Comparison of ENCODE assay signal across 1 fruit fly cellular context in the genomic region with DNA sequence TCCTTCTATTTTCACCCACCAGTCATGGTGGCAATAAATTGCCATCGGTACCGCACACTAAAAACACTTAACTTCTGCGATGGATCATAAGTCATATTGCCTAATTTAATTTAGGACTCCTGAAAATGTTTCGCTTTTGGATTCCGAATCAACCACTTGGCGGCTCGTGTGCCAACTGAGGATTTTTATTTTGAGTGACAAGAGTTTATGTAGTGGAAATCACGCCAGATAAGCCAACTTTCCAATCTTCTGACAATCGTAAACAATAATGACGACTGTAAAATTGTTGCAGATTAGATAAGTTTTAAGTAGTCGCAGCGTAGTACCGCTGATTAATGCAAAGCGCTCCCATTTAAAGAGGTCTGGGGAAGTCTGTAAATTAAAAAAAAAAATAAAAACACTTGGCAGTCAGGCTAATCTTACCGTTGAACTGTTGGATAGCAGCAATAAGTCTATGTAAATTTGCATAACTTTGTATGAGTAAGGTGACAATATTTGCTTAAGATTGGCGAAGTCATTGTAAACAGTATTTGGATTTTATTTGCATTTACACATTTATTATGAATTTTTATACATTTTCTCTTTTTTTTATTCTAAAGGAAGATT.
TF ChIP-seq lines count a peak whose summit lies in the region.

A gene (minus strand): TSS at position 160 of the 606 bp plus-strand sequence.

TF ChIP-seq in whole organism, embryonic, 481 proteins besides CTCF, POLR2A, EP300 and RAD21 (continued from another document):
- TF ChIP-seq nom (GFP tag; optimal IDR thresholded peaks at IDR 0.05; lab: Kevin White, UChicago) (no peak), CG15514 (GFP tag; optimal IDR thresholded peaks at IDR 0.05; lab: Kevin White, UChicago) (peak; percentile 35), CoRest (tag; optimal IDR thresholded peaks at IDR 0.05; lab: Kevin White, UChicago) (peak; percentile 21), mirr (GFP tag; optimal IDR thresholded peaks at IDR 0.05; lab: Kevin White, UChicago) (peak; percentile 37), B-H2 (GFP tag; optimal IDR thresholded peaks at IDR 0.05; lab: Kevin White, UChicago) (peak; percentile 21), Meics (GFP tag; optimal IDR thresholded peaks at IDR 0.05; lab: Kevin White, UChicago) (peak; percentile 48), CG12071 (GFP tag; optimal IDR thresholded peaks at IDR 0.05; lab: Kevin White, UChicago) (peak; percentile 8), CG12744 (GFP tag; optimal IDR thresholded peaks at IDR 0.05; lab: Kevin White, UChicago) (no peak), caup (GFP tag; optimal IDR thresholded peaks at IDR 0.05; lab: Kevin White, UChicago; ENCODE audit: severe bottlenecking) (peak; percentile 7), Hmr (GFP tag; optimal IDR thresholded peaks at IDR 0.05; lab: Kevin White, UChicago) (peak; percentile 74), grn (GFP tag; optimal IDR thresholded peaks at IDR 0.05; lab: Kevin White, UChicago) (peak; percentile 4), CG13296 (GFP tag; optimal IDR thresholded peaks at IDR 0.05; lab: Kevin White, UChicago) (peak; percentile 58), chn (GFP tag; optimal IDR thresholded peaks at IDR 0.05; lab: Kevin White, UChicago) (no peak), gfzf (GFP tag; optimal IDR thresholded peaks at IDR 0.05; lab: Kevin White, UChicago) (no peak), sug (tag; optimal IDR thresholded peaks at IDR 0.05; lab: Kevin White, UChicago) (peak; percentile 41), fd3F (GFP tag; optimal IDR thresholded peaks at IDR 0.05; lab: Kevin White, UChicago) (peak; percentile 33), D19A (tag; optimal IDR thresholded peaks at IDR 0.05; lab: Kevin White, UChicago) (no peak), eyg (GFP tag; optimal IDR thresholded peaks at IDR 0.05; lab: Kevin White, UChicago) (no peak)
